Fruit fly (Drosophila melanogaster): Measurements from ENCODE around the gene CG14650.
A peak's percentile ranks its signal among the peaks of the same experiment; 100 is the strongest.

The CG14650 gene

DNA sequence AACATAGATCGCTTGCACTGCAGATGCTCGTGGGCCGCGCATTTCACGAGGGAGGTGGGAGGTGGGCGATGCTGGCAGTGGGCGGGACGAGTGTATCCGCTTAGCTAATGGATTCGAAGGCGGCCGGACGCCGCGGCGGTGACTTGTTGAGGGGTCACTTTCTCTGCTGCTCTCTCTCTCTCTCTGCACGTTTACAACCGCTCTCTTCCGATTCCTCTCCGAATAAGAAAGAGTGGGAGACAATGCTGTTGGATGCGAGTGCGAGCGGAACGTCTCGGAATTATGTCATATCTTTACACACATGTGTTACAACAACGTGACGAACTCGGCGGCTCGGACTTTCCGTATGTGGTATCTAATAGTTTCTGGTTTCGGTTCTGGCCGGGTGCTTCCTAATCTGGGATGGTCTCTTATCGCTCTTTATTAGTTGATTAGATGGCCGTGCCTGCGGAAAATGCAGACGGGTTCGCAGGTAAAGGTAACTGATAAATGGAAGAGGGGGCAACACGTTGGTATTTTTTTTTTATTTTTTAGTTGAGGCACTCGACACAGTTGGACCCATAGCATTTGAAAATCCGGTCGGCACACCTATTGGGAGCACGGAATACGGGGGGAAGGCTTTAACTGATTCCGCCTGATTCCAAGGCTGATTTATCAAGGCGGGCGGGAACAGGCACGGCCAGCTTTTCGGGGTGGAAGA is 15.3 kb downstream of the CG14650 start:
- TF ChIP-seq Crg-1 (GFP tag; optimal IDR thresholded peaks at IDR 0.05): no peak
- TF ChIP-seq Mnt (GFP tag; optimal IDR thresholded peaks at IDR 0.05): peak; percentile 52
- peak; percentile 2 for TF ChIP-seq CG7045 (GFP tag; optimal IDR thresholded peaks at IDR 0.05)
- no peak for TF ChIP-seq Clk (GFP tag; optimal IDR thresholded peaks at IDR 0.05)
- peak; percentile 23 for TF ChIP-seq CG12768 (GFP tag; optimal IDR thresholded peaks at IDR 0.05)
- no peak for TF ChIP-seq cnc (optimal IDR thresholded peaks at IDR 0.05)
- no peak for TF ChIP-seq Hr96 (GFP tag; optimal IDR thresholded peaks at IDR 0.05)
- no peak for TF ChIP-seq kay (GFP tag; ENCODE audit: borderline replicate concordance)

DNA sequence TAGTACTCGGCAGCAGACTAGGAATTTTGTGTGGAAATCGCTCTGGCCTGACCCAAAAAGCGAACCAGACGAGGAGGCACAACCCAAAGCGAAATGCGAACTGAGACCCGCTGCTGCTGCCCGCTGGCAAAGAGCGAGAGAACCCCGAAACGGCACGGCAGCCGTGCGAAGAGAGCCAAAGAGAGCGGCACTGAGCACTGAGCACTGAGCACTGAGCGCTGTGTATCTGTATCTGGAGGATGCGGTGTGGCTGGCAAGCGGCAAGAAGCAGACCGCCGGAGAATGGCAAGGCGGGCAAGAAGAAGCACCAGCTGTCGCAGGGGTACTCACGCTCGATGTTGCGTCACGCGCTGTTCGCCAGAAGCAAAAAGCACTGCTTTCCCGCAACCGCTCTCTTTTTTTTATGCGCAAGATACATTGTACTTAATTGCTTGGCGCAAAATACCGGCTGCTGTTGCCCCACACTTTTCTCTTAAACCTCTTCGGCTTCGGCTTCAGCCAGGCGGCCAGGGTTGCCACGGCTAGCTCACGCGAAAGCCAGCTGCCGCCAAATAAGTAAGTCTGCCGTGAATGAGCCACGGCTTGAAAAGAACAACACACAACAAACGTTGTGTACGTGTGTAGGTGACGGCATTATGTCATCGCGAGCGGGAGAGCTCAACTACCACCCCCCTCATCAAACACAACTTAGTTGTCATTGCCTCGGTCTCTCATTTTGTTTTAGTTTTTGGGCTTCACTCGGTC is 16.2 kb downstream of the CG14650 start:
- TF ChIP-seq CG11617 (GFP tag; optimal IDR thresholded peaks at IDR 0.05) (no peak), Crg-1 (GFP tag; optimal IDR thresholded peaks at IDR 0.05) (peak; percentile 17), pad (GFP tag; optimal IDR thresholded peaks at IDR 0.05) (peak; percentile 87), toe (GFP tag; optimal IDR thresholded peaks at IDR 0.05) (no peak), Clk (GFP tag; optimal IDR thresholded peaks at IDR 0.05) (peak; percentile 33), Mnt (GFP tag; optimal IDR thresholded peaks at IDR 0.05) (peak; percentile 57), bab1 (GFP tag; optimal IDR thresholded peaks at IDR 0.05) (peak; percentile 4), cnc (optimal IDR thresholded peaks at IDR 0.05) (no peak), Hr96 (GFP tag; optimal IDR thresholded peaks at IDR 0.05) (peak; percentile 16), CG14711 (tag; optimal IDR thresholded peaks at IDR 0.05) (peak; percentile 93), kay (GFP tag; ENCODE audit: borderline replicate concordance) (no peak), CG5204 (GFP tag; optimal IDR thresholded peaks at IDR 0.05) (no peak), CG12768 (GFP tag; optimal IDR thresholded peaks at IDR 0.05) (peak; percentile 19), tj (GFP tag; optimal IDR thresholded peaks at IDR 0.05) (peak; percentile 29), CG1620 (GFP tag; optimal IDR thresholded peaks at IDR 0.05) (no peak), ovo (GFP tag; optimal IDR thresholded peaks at IDR 0.05) (no peak), CG7101 (tag; optimal IDR thresholded peaks at IDR 0.05) (no peak), cic (GFP tag; optimal IDR thresholded peaks at IDR 0.05) (no peak), CG33017 (tag; optimal IDR thresholded peaks at IDR 0.05) (no peak), CG7045 (GFP tag; optimal IDR thresholded peaks at IDR 0.05) (no peak)

DNA sequence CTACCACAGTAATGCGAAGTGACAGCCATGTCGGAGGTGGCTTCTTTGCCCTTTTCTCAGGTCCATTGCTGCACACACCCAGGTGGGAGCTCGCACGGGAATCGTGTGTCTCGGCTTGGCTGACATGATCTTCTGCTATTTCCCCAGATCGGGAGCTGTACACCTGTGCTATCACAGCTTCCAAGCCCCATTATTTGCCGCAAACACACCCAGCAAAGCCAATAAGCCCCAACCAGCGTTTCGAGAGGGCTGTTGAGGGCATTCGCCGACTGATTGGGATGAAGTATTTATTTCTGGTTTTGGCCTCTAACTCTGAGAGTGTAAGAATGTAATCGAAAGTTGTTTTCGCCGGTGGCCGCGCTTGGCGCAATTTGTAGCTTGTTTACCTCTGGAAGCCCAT is 20.4 kb downstream of the CG14650 start:
- TF ChIP-seq CG11617 (GFP tag; optimal IDR thresholded peaks at IDR 0.05) (no peak), toe (GFP tag; optimal IDR thresholded peaks at IDR 0.05) (no peak), Crg-1 (GFP tag; optimal IDR thresholded peaks at IDR 0.05) (no peak), kay (GFP tag; ENCODE audit: borderline replicate concordance) (no peak), ovo (GFP tag; optimal IDR thresholded peaks at IDR 0.05) (no peak), CG1620 (GFP tag; optimal IDR thresholded peaks at IDR 0.05) (no peak), CG14711 (tag; optimal IDR thresholded peaks at IDR 0.05) (no peak), CG5204 (GFP tag; optimal IDR thresholded peaks at IDR 0.05) (no peak), CG7045 (GFP tag; optimal IDR thresholded peaks at IDR 0.05) (no peak), bab1 (GFP tag; optimal IDR thresholded peaks at IDR 0.05) (no peak), CG12768 (GFP tag; optimal IDR thresholded peaks at IDR 0.05) (no peak), tj (GFP tag; optimal IDR thresholded peaks at IDR 0.05) (no peak), cic (GFP tag; optimal IDR thresholded peaks at IDR 0.05) (no peak)

DNA sequence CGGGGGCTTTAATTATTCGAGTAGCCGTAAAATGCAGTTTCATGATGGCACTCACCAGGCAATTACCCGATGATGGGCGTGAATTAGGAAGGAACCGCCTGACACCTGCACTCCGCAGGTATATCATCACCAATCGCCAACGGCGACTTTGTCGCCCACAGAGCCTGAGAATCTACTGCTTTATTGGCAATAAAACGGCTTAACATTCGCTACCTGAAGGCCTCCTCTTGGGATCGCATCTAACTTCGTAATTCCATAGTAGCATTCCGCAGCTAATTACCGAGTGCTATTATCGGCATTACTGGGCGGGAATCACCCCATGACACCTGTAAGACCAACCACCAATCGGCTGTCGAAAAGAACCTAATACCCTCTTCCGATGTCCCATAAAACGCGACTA is 21.1 kb downstream of the CG14650 start:
- TF ChIP-seq CG14711 (tag; optimal IDR thresholded peaks at IDR 0.05) (no peak), CG11617 (GFP tag; optimal IDR thresholded peaks at IDR 0.05) (no peak), Mnt (GFP tag; optimal IDR thresholded peaks at IDR 0.05) (no peak), CG7101 (tag; optimal IDR thresholded peaks at IDR 0.05) (no peak), kay (GFP tag; ENCODE audit: borderline replicate concordance) (no peak), CG5204 (GFP tag; optimal IDR thresholded peaks at IDR 0.05) (no peak), bab1 (GFP tag; optimal IDR thresholded peaks at IDR 0.05) (no peak)

DNA sequence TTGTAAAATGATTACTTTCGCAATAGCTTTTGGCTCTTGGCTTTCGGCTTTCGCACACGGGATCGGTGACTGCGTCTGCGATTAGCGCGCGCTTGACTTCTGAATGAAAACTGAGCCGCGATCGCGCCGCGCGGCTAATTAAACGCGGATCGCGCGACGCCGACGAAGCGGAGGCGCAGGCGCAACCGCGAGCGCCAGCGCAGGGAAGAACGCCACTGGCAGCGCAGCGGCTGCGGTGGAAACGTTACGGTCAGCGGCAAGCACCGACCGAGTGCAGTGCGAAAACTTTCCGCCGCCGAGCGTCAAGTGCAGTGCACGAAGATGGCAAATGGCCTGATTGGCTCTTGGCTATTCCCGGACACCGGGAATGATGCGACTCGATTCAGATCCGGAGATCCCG is 25.6 kb downstream of the CG14650 start, which contains the start of gene CG31522:
Gene CG31522 (minus strand): TSS at position 101 of the 400 bp plus-strand sequence.
- no peak for TF ChIP-seq Hr96 (GFP tag; optimal IDR thresholded peaks at IDR 0.05)
- no peak for TF ChIP-seq CG12768 (GFP tag; optimal IDR thresholded peaks at IDR 0.05)
- no peak for TF ChIP-seq cic (GFP tag; optimal IDR thresholded peaks at IDR 0.05)
- no peak for TF ChIP-seq bab1 (GFP tag; optimal IDR thresholded peaks at IDR 0.05)
- no peak for TF ChIP-seq cnc (optimal IDR thresholded peaks at IDR 0.05)
- TF ChIP-seq Crg-1 (GFP tag; optimal IDR thresholded peaks at IDR 0.05): no peak
- no peak for TF ChIP-seq Mnt (GFP tag; optimal IDR thresholded peaks at IDR 0.05)
- TF ChIP-seq CG5204 (GFP tag; optimal IDR thresholded peaks at IDR 0.05): no peak
- no peak for TF ChIP-seq CG7101 (tag; optimal IDR thresholded peaks at IDR 0.05)
- no peak for TF ChIP-seq CG11617 (GFP tag; optimal IDR thresholded peaks at IDR 0.05)
- TF ChIP-seq toe (GFP tag; optimal IDR thresholded peaks at IDR 0.05): no peak
- no peak for TF ChIP-seq kay (GFP tag; ENCODE audit: borderline replicate concordance)
- TF ChIP-seq Clk (GFP tag; optimal IDR thresholded peaks at IDR 0.05): no peak
- TF ChIP-seq CG33017 (tag; optimal IDR thresholded peaks at IDR 0.05): no peak
- TF ChIP-seq ovo (GFP tag; optimal IDR thresholded peaks at IDR 0.05): no peak
- TF ChIP-seq CG14711 (tag; optimal IDR thresholded peaks at IDR 0.05): no peak
- no peak for TF ChIP-seq pad (GFP tag; optimal IDR thresholded peaks at IDR 0.05)
- TF ChIP-seq tj (GFP tag; optimal IDR thresholded peaks at IDR 0.05): no peak
- no peak for TF ChIP-seq CG7045 (GFP tag; optimal IDR thresholded peaks at IDR 0.05)
- no peak for TF ChIP-seq CG1620 (GFP tag; optimal IDR thresholded peaks at IDR 0.05)

DNA sequence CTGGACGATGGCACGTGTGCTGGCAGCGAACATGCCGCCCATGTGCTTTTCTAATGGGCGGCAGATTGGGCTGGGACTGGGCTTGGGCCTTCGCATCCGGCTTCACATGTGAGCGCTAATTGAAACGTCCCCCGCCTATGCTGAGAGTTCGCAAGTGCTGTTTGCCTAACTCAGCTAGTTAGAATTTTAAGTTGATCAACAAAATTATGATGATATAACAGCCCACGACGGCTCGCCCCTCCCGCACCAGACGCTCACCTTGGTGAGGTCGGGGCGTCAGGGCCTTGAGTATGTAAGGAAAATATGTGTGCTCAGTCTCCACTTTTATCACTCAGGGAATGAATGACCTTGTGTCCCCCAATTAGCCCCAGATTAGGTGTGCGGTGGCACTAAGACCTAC is 29.7 kb downstream of the CG14650 start:
- TF ChIP-seq kay (GFP tag; ENCODE audit: borderline replicate concordance): no peak
- TF ChIP-seq cic (GFP tag; optimal IDR thresholded peaks at IDR 0.05): no peak
- TF ChIP-seq CG33017 (tag; optimal IDR thresholded peaks at IDR 0.05): no peak
- TF ChIP-seq Mnt (GFP tag; optimal IDR thresholded peaks at IDR 0.05): no peak
- TF ChIP-seq ovo (GFP tag; optimal IDR thresholded peaks at IDR 0.05): no peak
- no peak for TF ChIP-seq Clk (GFP tag; optimal IDR thresholded peaks at IDR 0.05)
- TF ChIP-seq tj (GFP tag; optimal IDR thresholded peaks at IDR 0.05): no peak
- TF ChIP-seq pad (GFP tag; optimal IDR thresholded peaks at IDR 0.05): no peak
- TF ChIP-seq CG1620 (GFP tag; optimal IDR thresholded peaks at IDR 0.05): no peak
- no peak for TF ChIP-seq CG14711 (tag; optimal IDR thresholded peaks at IDR 0.05)
- TF ChIP-seq CG7045 (GFP tag; optimal IDR thresholded peaks at IDR 0.05): no peak
- no peak for TF ChIP-seq Hr96 (GFP tag; optimal IDR thresholded peaks at IDR 0.05)
- TF ChIP-seq cnc (optimal IDR thresholded peaks at IDR 0.05): no peak
- no peak for TF ChIP-seq CG12768 (GFP tag; optimal IDR thresholded peaks at IDR 0.05)
